Comparison of ENCODE assay signal across 2 fruit fly cellular contexts in genomic region chr2L:5046261-5046660, dm6.
TF ChIP-seq lines count a peak whose summit lies in the region.

No protein-coding gene starts in this region.

- no peak for TF ChIP-seq CTCF in whole organism, embryonic (GFP tag; optimal IDR thresholded peaks at IDR 0.05; lab: Kevin White, UChicago)

TF ChIP-seq in whole organism, embryonic, 481 proteins besides CTCF, POLR2A, EP300 and RAD21:
- TF ChIP-seq bigmax (GFP tag; optimal IDR thresholded peaks at IDR 0.05; lab: Kevin White, UChicago) (no peak), Ets65A (GFP tag; lab: Kevin White, UChicago) (peak; percentile 93), gcm (GFP tag; optimal IDR thresholded peaks at IDR 0.05; lab: Kevin White, UChicago) (peak; percentile 11)

TF ChIP-seq in whole organism, prepupa, 60 proteins besides CTCF, POLR2A, EP300 and RAD21:
- TF ChIP-seq Eip78C (GFP tag; lab: Kevin White, UChicago) = peak; percentile 32
- TF ChIP-seq Smox (GFP tag; optimal IDR thresholded peaks at IDR 0.05; lab: Kevin White, UChicago) = no peak
- TF ChIP-seq Eip93F (GFP tag; optimal IDR thresholded peaks at IDR 0.05; lab: Kevin White, UChicago) = no peak
- TF ChIP-seq acj6 (GFP tag; optimal IDR thresholded peaks at IDR 0.05; lab: Kevin White, UChicago) = no peak
- TF ChIP-seq CG10631 (GFP tag; optimal IDR thresholded peaks at IDR 0.05; lab: Kevin White, UChicago) = no peak
- TF ChIP-seq vri (GFP tag; optimal IDR thresholded peaks at IDR 0.05; lab: Kevin White, UChicago) = no peak
- no peak for TF ChIP-seq CG11762 (GFP tag; optimal IDR thresholded peaks at IDR 0.05; lab: Kevin White, UChicago; ENCODE audit: insufficient read depth)
TF ChIP-seq in whole organism, prepupa: peak in this region for 1.
